Worm (Caenorhabditis elegans): ENCODE data around the gene npp-23.

Gene npp-23

DNA sequence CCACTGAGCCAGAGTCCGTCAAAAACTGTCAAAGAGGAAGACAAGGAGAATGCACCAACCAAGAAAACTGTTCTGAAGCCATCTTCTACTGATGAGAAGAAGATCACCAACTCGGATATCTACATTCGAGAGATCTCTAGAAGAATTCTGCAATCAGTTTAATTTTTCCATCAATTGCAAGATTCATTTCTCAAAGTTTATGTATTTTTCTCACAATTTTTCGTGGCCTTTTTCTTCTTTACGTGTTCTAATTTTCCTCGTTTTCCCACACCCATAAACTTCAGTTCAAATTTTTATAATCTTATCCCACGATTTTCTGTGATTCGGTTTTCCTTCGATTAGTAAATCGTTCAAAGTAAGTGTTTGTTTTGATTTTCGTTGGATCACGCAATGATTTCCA is 4.4 kb upstream of the npp-23 start, which contains the start of gene hdl-2 (continued):
- TF ChIP-seq ztf-26 (tag; optimal IDR thresholded peaks at IDR 0.05) = no peak
- TF ChIP-seq B0019.2 (GFP tag; conservative IDR thresholded peaks at IDR 0.05) = no peak

DNA sequence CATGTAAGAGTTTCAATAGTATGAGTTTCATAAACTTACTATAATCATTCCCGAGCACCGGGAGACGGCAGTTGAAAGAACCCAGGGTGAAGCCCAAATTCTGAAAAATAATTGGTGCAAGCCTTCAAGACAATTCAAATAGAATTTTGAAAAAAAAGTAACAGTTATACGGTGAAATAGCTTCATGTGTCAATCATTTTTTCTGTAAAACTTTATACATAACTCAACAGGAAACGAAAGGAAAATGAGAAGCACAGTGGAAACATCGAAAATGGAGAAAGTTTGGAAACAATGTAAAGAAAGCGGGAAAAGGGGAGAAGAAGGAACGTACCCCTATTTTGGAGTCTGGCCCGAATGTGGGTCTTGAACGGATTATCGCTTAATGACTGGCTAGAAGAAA is 3.5 kb upstream of the npp-23 start, which contains the start of gene C09G9.3:
TSS of gene C09G9.3 (minus strand) at position 101 of the 400 bp plus-strand sequence.
- no peak for TF ChIP-seq let-526 (GFP tag; IDR thresholded peaks at IDR 0.05)
- TF ChIP-seq ztf-3 (GFP tag; optimal IDR thresholded peaks at IDR 0.05) = no peak
- TF ChIP-seq nhr-120 (GFP tag; IDR thresholded peaks at IDR 0.05) = no peak
- no peak for TF ChIP-seq nfya-1 (tag; optimal IDR thresholded peaks at IDR 0.05; ENCODE audit: borderline replicate concordance, insufficient read depth)
- no peak for TF ChIP-seq dox-1 (GFP tag; IDR thresholded peaks at IDR 0.05)
- TF ChIP-seq Y95B8A.8 (GFP tag; IDR thresholded peaks at IDR 0.05) = no peak
- TF ChIP-seq madf-10 (tag; optimal IDR thresholded peaks at IDR 0.05) = no peak
- TF ChIP-seq somi-1 (GFP tag; optimal IDR thresholded peaks at IDR 0.05) = no peak

DNA sequence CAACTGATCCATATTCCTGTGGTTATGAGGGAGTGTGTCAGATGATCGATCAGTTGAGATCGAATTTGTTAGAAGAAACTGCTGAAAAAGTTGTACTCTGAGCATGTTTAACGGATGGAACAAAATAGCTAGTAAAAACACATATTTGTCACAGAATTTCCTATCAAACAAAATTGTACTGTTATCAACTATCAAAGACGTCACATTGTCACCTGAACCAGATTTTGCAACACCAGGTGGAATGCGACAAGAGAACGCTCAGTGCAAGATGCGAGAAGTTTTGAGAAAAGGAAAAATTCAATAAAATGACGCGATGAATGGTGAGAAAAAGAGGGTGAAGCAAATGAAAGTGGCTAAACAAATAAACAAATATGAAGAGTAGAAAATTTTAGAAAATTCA is 1.9 kb downstream of the npp-23 start:
- peak; percentile 18 for TF ChIP-seq nhr-80 (tag; optimal IDR thresholded peaks at IDR 0.05)
- no peak for TF ChIP-seq egl-44 (GFP tag; IDR thresholded peaks at IDR 0.05)

DNA sequence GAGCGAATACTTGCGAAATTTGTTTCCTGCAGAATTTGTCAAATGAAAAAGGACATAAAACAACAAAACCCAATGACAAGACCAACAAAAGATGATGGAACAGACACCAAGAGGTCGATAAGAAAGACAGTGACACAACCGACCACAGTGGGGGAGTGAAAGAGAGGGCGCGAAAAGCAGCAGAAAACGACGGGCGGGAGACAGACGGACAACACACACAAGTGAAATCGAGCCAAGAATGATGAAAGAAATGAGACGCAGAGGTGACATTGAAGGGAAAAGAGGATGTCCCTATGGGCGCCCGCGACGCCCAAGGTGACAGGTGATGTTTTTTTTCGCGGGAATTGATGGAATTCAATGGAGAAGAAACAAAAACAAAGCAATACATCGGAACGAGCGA is 3.4 kb downstream of the npp-23 start:
- TF ChIP-seq snpc-1.1 (tag; optimal IDR thresholded peaks at IDR 0.05; ENCODE audit: insufficient read depth) (no peak), gei-17 (GFP tag; optimal IDR thresholded peaks at IDR 0.05) (no peak), mxl-1 (tag; optimal IDR thresholded peaks at IDR 0.05) (no peak), nhr-120 (GFP tag; IDR thresholded peaks at IDR 0.05) (no peak), nhr-179 (tag; optimal IDR thresholded peaks at IDR 0.05) (no peak), dox-1 (GFP tag; IDR thresholded peaks at IDR 0.05) (peak; percentile 90), let-607 (tag; optimal IDR thresholded peaks at IDR 0.05) (peak; percentile 74 to 90), T07F8.4 (tag; optimal IDR thresholded peaks at IDR 0.05) (no peak), snpc-1.3 (tag; optimal IDR thresholded peaks at IDR 0.05; ENCODE audit: insufficient read depth) (peak; percentile 33), lsl-1 (GFP tag; optimal IDR thresholded peaks at IDR 0.05) (no peak), K12H6.12 (tag; optimal IDR thresholded peaks at IDR 0.05) (peak; percentile 45), dpff-1 (tag; optimal IDR thresholded peaks at IDR 0.05) (no peak), Y67H2A.10 (GFP tag; conservative IDR thresholded peaks at IDR 0.05) (no peak), him-1 (tag; optimal IDR thresholded peaks at IDR 0.05) (no peak), Y79H2A.3 (GFP tag; conservative IDR thresholded peaks at IDR 0.05) (no peak), ccch-3 (GFP tag; optimal IDR thresholded peaks at IDR 0.05) (no peak), nfyb-1 (GFP tag; IDR thresholded peaks at IDR 0.05) (peak; percentile 61), F37B4.10 (GFP tag; IDR thresholded peaks at IDR 0.05) (no peak), ama-1 (optimal IDR thresholded peaks at IDR 0.05) (no peak), ama-1 (GFP tag; optimal IDR thresholded peaks at IDR 0.05) (no peak), dpl-1 (GFP tag; optimal IDR thresholded peaks at IDR 0.05) (no peak), lin-35 (GFP tag; optimal IDR thresholded peaks at IDR 0.05) (no peak), egl-18 (GFP tag; IDR thresholded peaks at IDR 0.05) (no peak), nhr-27 (tag; optimal IDR thresholded peaks at IDR 0.05) (no peak), C06A6.2 (GFP tag; conservative IDR thresholded peaks at IDR 0.05) (no peak), ztf-26 (tag; optimal IDR thresholded peaks at IDR 0.05) (peak; percentile 67), ceh-91 (GFP tag; IDR thresholded peaks at IDR 0.05) (no peak), Y56A3A.18 (GFP tag; IDR thresholded peaks at IDR 0.05) (peak; percentile 77; the same call in 1 of the 2 replicates), atf-7 (tag; optimal IDR thresholded peaks at IDR 0.05) (peak; percentile 17), Y53F4B.3 (GFP tag; IDR thresholded peaks at IDR 0.05) (no peak), nhr-90 (tag; optimal IDR thresholded peaks at IDR 0.05) (peak; percentile 62), egl-44 (GFP tag; IDR thresholded peaks at IDR 0.05) (no peak), ceh-27 (GFP tag; optimal IDR thresholded peaks at IDR 0.05) (no peak), madf-3 (GFP tag; IDR thresholded peaks at IDR 0.05) (no peak), aptf-3 (GFP tag; IDR thresholded peaks at IDR 0.05) (no peak), ztf-6 (GFP tag; IDR thresholded peaks at IDR 0.05) (no peak)
